Fruit fly (Drosophila melanogaster): Measurements from ENCODE around the gene CG42685.

DNA sequence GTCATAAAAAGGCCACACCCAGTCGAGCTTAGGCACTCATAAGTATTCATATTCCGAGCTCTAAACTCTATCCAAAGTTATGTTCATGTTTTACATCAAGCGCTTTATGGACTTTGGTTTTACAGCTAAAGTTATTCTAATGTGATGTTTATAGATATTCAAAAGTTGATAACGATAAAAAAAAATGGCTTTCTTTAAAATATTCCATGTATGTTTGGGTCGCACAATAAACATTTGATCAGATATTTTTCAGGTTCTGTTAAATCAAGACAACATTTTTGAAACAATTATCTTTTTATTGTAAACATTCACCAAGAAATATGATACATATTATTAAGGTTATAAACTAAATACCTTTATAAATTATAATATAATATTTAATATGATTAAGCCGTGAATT lies 31.0 kb downstream of the CG42685 start:
- no peak for TF ChIP-seq EcR (GFP tag; optimal IDR thresholded peaks at IDR 0.05)
- TF ChIP-seq CG8478 (optimal IDR thresholded peaks at IDR 0.05): no peak
- no peak for TF ChIP-seq usp (GFP tag; optimal IDR thresholded peaks at IDR 0.05)
- no peak for TF ChIP-seq pan (optimal IDR thresholded peaks at IDR 0.05)
